Fruit fly (Drosophila melanogaster): ENCODE results near the gene CG31848.
A peak's percentile ranks its signal among the peaks of the same experiment; 100 is the strongest.

The CG31848 gene

DNA sequence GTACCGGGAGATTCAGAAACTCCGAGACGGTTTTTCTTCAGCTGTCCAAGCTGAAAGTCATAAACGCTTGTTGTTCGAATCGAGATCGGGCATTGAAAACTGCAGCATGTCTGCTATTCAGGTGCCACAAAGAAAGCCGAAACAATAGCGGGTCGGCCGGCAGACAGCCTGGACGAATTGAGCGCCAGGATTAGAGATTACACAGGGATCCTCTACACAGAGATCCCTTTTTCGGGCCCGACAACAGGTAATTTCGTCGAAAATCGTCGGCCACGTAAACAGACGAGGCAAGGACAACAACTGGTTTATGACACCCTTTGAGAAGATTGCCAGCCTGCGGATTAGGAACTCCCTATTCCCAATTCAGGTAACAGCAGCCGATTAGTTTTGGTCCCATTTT is 38.4 kb downstream of the CG31848 start, which contains the start of gene CG16813:
CG16813 (plus strand) TSS at position 288 of the 400 bp plus-strand sequence.
- TF ChIP-seq vri (GFP tag; optimal IDR thresholded peaks at IDR 0.05) (no peak), CG34406 (GFP tag; optimal IDR thresholded peaks at IDR 0.05) (no peak), CG3032 (tag; optimal IDR thresholded peaks at IDR 0.05) (no peak), CG6854 (GFP tag; optimal IDR thresholded peaks at IDR 0.05) (no peak), OdsH (GFP tag; optimal IDR thresholded peaks at IDR 0.05) (no peak), dac (GFP tag; optimal IDR thresholded peaks at IDR 0.05) (no peak), svp (GFP tag) (no peak), Met (GFP tag; optimal IDR thresholded peaks at IDR 0.05) (no peak), CG32006 (GFP tag; optimal IDR thresholded peaks at IDR 0.05) (no peak), achi (GFP tag; optimal IDR thresholded peaks at IDR 0.05) (no peak), CG10631 (GFP tag; optimal IDR thresholded peaks at IDR 0.05) (no peak), CG16779 (tag; optimal IDR thresholded peaks at IDR 0.05) (no peak), eg (GFP tag; IDR thresholded peaks at IDR 0.05) (no peak), acj6 (GFP tag; optimal IDR thresholded peaks at IDR 0.05) (no peak), Sox15 (GFP tag; optimal IDR thresholded peaks at IDR 0.05) (no peak), Ets96B (tag; optimal IDR thresholded peaks at IDR 0.05) (no peak)

DNA sequence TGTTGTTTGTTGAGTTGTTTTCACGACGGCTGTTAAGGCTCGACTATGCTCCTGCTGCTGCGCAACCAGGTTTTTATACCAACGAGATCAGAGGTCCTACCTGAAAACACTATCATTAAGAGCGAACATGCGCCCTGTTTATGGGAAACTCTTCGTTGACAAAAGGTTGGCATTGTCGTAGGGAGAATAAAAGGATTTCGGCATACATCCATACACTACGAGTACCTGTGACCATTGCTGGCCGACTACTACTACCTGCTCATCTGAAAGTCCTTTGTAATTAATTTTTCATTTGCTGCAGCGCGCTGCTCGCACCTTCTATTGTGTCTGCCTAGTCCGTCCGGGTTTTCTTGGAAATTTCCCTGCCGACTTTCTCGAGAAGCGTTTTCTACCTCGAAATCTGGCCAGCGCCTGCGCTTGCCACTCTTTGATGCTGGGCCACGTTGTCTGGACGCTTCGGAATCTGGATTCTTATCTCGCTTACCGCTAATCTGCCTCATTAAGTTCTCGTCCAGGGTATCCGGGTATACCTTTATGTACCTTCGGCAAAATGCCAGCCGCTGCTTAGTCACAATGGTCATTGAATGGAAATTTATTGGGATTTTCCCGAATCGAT is 40.3 kb downstream of the CG31848 start, which contains the start of gene CG15480:
CG15480 (minus strand) TSS at position 51 of the 616 bp plus-strand sequence.
- TF ChIP-seq fd59A (GFP tag; optimal IDR thresholded peaks at IDR 0.05), result no peak
- no peak for TF ChIP-seq CG3032 (tag; optimal IDR thresholded peaks at IDR 0.05)
- no peak for TF ChIP-seq Eip93F (GFP tag; optimal IDR thresholded peaks at IDR 0.05)
- no peak for TF ChIP-seq Hr38 (GFP tag; optimal IDR thresholded peaks at IDR 0.05)
- no peak for TF ChIP-seq CG10669 (GFP tag; optimal IDR thresholded peaks at IDR 0.05)
- TF ChIP-seq CG8632 (GFP tag; optimal IDR thresholded peaks at IDR 0.05), result no peak
- no peak for TF ChIP-seq CG6792 (GFP tag; optimal IDR thresholded peaks at IDR 0.05)
- TF ChIP-seq Hr4 (GFP tag; optimal IDR thresholded peaks at IDR 0.05), result no peak
- no peak for TF ChIP-seq CG8119 (GFP tag; IDR thresholded peaks at IDR 0.05)
- no peak for TF ChIP-seq fkh (GFP tag; optimal IDR thresholded peaks at IDR 0.05)
- no peak for TF ChIP-seq achi (GFP tag; optimal IDR thresholded peaks at IDR 0.05)
- no peak for TF ChIP-seq CG34406 (GFP tag; optimal IDR thresholded peaks at IDR 0.05)
- TF ChIP-seq svp (GFP tag), result no peak
- no peak for TF ChIP-seq CG11902 (GFP tag; optimal IDR thresholded peaks at IDR 0.05)
- TF ChIP-seq net (GFP tag; optimal IDR thresholded peaks at IDR 0.05), result no peak
- TF ChIP-seq lz (GFP tag; optimal IDR thresholded peaks at IDR 0.05), result no peak
- no peak for TF ChIP-seq esn (GFP tag; optimal IDR thresholded peaks at IDR 0.05)
- no peak for TF ChIP-seq ss (GFP tag; optimal IDR thresholded peaks at IDR 0.05)

DNA sequence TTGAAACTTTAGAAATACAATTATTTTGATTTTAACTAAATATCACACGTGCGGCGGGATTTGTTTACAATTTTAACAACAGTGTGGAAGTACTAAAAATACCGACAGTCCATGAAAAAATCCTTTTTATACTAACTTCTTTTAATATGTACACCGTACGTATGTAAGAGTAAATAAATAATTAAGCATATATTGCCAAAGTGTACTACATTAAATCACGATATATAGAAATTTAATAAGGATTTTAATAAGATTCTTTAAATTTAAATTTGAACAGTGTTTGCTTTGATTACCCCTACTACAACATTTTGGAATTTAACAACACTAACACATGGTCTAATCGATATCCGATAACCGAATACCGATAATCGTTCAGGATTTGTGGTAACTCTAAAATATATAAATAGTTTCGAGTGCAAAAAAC is 43.4 kb downstream of the CG31848 start, which contains the start of the genes Ski6 and CG16812:
Ski6 (minus strand) TSS at position 205 of the 424 bp plus-strand sequence.
CG16812 (plus strand) TSS at position 363 of the 424 bp plus-strand sequence.
- TF ChIP-seq CG31627 (GFP tag; optimal IDR thresholded peaks at IDR 0.05) (peak; percentile 51), CG3919 (GFP tag; optimal IDR thresholded peaks at IDR 0.05) (no peak), CG7368 (GFP tag; optimal IDR thresholded peaks at IDR 0.05) (no peak), OdsH (GFP tag; optimal IDR thresholded peaks at IDR 0.05) (no peak), Eip78C (GFP tag) (no peak), salr (GFP tag; optimal IDR thresholded peaks at IDR 0.05) (no peak), Blimp-1 (GFP tag; optimal IDR thresholded peaks at IDR 0.05) (no peak), achi (GFP tag; optimal IDR thresholded peaks at IDR 0.05) (no peak), Ets21C (GFP tag; optimal IDR thresholded peaks at IDR 0.05) (peak; percentile 37), topi (GFP tag; optimal IDR thresholded peaks at IDR 0.05) (no peak), CG6163 (GFP tag; IDR thresholded peaks at IDR 0.05) (no peak), CG10631 (GFP tag; optimal IDR thresholded peaks at IDR 0.05) (peak; percentile 75), CG3032 (tag; optimal IDR thresholded peaks at IDR 0.05) (no peak), CG34406 (GFP tag; optimal IDR thresholded peaks at IDR 0.05) (peak; percentile 48), dsx (GFP tag; optimal IDR thresholded peaks at IDR 0.05; ENCODE audit: poor library complexity, severe bottlenecking) (no peak), spab (GFP tag; optimal IDR thresholded peaks at IDR 0.05) (no peak), vri (GFP tag; optimal IDR thresholded peaks at IDR 0.05) (no peak), CG1621 (tag; optimal IDR thresholded peaks at IDR 0.05) (no peak), CG6854 (GFP tag; optimal IDR thresholded peaks at IDR 0.05) (no peak), Hr39 (GFP tag; optimal IDR thresholded peaks at IDR 0.05) (peak; percentile 44), CG6276 (GFP tag; optimal IDR thresholded peaks at IDR 0.05) (no peak), Ets96B (tag; optimal IDR thresholded peaks at IDR 0.05) (no peak), CG4318 (GFP tag; optimal IDR thresholded peaks at IDR 0.05) (no peak), Sox15 (GFP tag; optimal IDR thresholded peaks at IDR 0.05) (peak; percentile 29), CG8319 (GFP tag; optimal IDR thresholded peaks at IDR 0.05) (no peak), Hr4 (GFP tag; optimal IDR thresholded peaks at IDR 0.05) (no peak), CG15336 (GFP tag; IDR thresholded peaks at IDR 0.05) (peak; percentile 60; the same call in 1 of the 2 replicates), CG16779 (tag; optimal IDR thresholded peaks at IDR 0.05) (no peak), CG11902 (GFP tag; optimal IDR thresholded peaks at IDR 0.05) (no peak)
